Worm (Caenorhabditis elegans) whole organism, late embryonic: ENCODE data around the gene dhs-20.

Source experiments
- C08G9.2 ChIP-seq: sonication (generic microtip); optimal IDR thresholded peaks from 2 replicates; lab custom pipeline; 2016; ENCODE audit warnings: mild to moderate bottlenecking, missing genetic modification characterization, moderate library complexity, missing compliant biosample characterization
- C38D4.7 ChIP-seq: fragments of 200-800 bp; sonication (Bioruptor generic); optimal IDR thresholded peaks from 2 replicates; lab custom pipeline; 2018; ENCODE audit warnings: mild to moderate bottlenecking, missing genetic modification characterization, moderate library complexity, missing compliant biosample characterization
- F13H6.1 ChIP-seq: sonication (generic microtip); optimal IDR thresholded peaks from 2 replicates; lab custom pipeline; 2016; ENCODE audit warnings: missing genetic modification characterization, missing compliant biosample characterization
- T23F11.4 ChIP-seq: fragments of 200-800 bp; sonication (Bioruptor generic); optimal IDR thresholded peaks from 2 replicates; lab custom pipeline; 2018; ENCODE audit warnings: mild to moderate bottlenecking, missing genetic modification characterization, missing compliant biosample characterization
- ahr-1 ChIP-seq: sonication (generic microtip); optimal IDR thresholded peaks from 2 replicates; lab custom pipeline; 2016; ENCODE audit warnings: missing genetic modification characterization, missing compliant biosample characterization
- ceh-14 ChIP-seq: sonication (generic microtip); optimal IDR thresholded peaks from 2 replicates; lab custom pipeline; 2016; ENCODE audit warnings: missing genotype, missing genetic modification characterization, missing compliant biosample characterization
- ceh-2 ChIP-seq: sonication (generic microtip); optimal IDR thresholded peaks from 2 replicates; lab custom pipeline; 2016; ENCODE audit warnings: missing genotype, missing genetic modification characterization, missing compliant biosample characterization
- ceh-22 ChIP-seq: sonication (generic microtip); optimal IDR thresholded peaks from 2 replicates; lab custom pipeline; 2017; ENCODE audit warnings: missing biosample characterization, missing genetic modification characterization
- ceh-24 ChIP-seq: sonication (generic microtip); optimal IDR thresholded peaks from 2 replicates; lab custom pipeline; 2016; ENCODE audit warnings: mild to moderate bottlenecking, missing genetic modification characterization, missing compliant biosample characterization
- ceh-30 ChIP-seq: fragments of 150-350 bp; optimal IDR thresholded peaks from 2 replicates; lab custom pipeline; 2014; ENCODE audit warnings: missing biosample characterization, missing genetic modification characterization
- ceh-34 ChIP-seq: sonication (generic microtip); optimal IDR thresholded peaks from 2 replicates; lab custom pipeline; 2016; ENCODE audit warnings: mild to moderate bottlenecking, missing genetic modification characterization, missing compliant biosample characterization
- ceh-45 ChIP-seq: fragments of 200-800 bp; sonication (Bioruptor generic); IDR thresholded peaks from 2 replicates; pipeline ENCODE4 v1.3.6; 2022; ENCODE audit warnings: missing genetic modification reagents, missing genetic modification characterization, missing compliant biosample characterization
- ceh-9 ChIP-seq: sonication (generic microtip); optimal IDR thresholded peaks from 2 replicates; lab custom pipeline; 2016; ENCODE audit warnings: mild to moderate bottlenecking, missing genetic modification characterization, inconsistent platforms, missing compliant biosample characterization
- che-1 ChIP-seq: sonication (generic microtip); optimal IDR thresholded peaks from 2 replicates; lab custom pipeline; 2016; ENCODE audit warnings: mild to moderate bottlenecking, missing genetic modification characterization, missing compliant biosample characterization
- elt-2 ChIP-seq: sonication (generic microtip); optimal IDR thresholded peaks from 2 replicates; lab custom pipeline; 2016; ENCODE audit warnings: missing genetic modification reagents, missing genetic modification characterization, missing compliant biosample characterization
- eyg-1 ChIP-seq: sonication (generic microtip); optimal IDR thresholded peaks from 2 replicates; lab custom pipeline; 2016; ENCODE audit warnings: missing genotype, missing genetic modification characterization, missing compliant biosample characterization
- fkh-10 ChIP-seq: fragments of 150-350 bp; optimal IDR thresholded peaks from 2 replicates; lab custom pipeline; 2014; ENCODE audit warnings: missing biosample characterization, missing genetic modification reagents, missing genetic modification characterization
- hlh-15 ChIP-seq: sonication (generic microtip); optimal IDR thresholded peaks from 2 replicates; lab custom pipeline; 2016; ENCODE audit warnings: missing genetic modification characterization, missing compliant biosample characterization
- hlh-8 ChIP-seq: sonication (generic microtip); optimal IDR thresholded peaks from 2 replicates; lab custom pipeline; 2016; ENCODE audit warnings: missing genotype, missing genetic modification characterization, missing compliant biosample characterization
- lim-6 ChIP-seq: sonication (generic microtip); optimal IDR thresholded peaks from 2 replicates; lab custom pipeline; 2016; ENCODE audit warnings: missing genetic modification characterization, missing compliant biosample characterization
- lin-11 ChIP-seq: fragments of 200-800 bp; sonication (Bioruptor generic); optimal IDR thresholded peaks from 2 replicates; lab custom pipeline; 2018; ENCODE audit warnings: mild to moderate bottlenecking, missing genetic modification characterization, missing compliant biosample characterization
- mec-3 ChIP-seq: sonication (generic microtip); optimal IDR thresholded peaks from 2 replicates; lab custom pipeline; 2016; ENCODE audit warnings: borderline replicate concordance, missing genetic modification characterization, missing compliant biosample characterization
- nhr-11 ChIP-seq: fragments of 150-350 bp; optimal IDR thresholded peaks from 2 replicates; lab custom pipeline; 2014; ENCODE audit warnings: missing biosample characterization, missing genetic modification characterization
- nhr-232 ChIP-seq: sonication (generic microtip); optimal IDR thresholded peaks from 2 replicates; lab custom pipeline; 2016; ENCODE audit warnings: missing genetic modification characterization, missing compliant biosample characterization
- odd-2 ChIP-seq: sonication (generic microtip); optimal IDR thresholded peaks from 2 replicates; lab custom pipeline; 2017; ENCODE audit warnings: antibody characterized with exemption, mild to moderate bottlenecking, missing genetic modification characterization, missing compliant biosample characterization
- pag-3 ChIP-seq: sonication (generic microtip); optimal IDR thresholded peaks from 2 replicates; lab custom pipeline; 2016; ENCODE audit warnings: missing compliant biosample characterization, missing genetic modification characterization, borderline replicate concordance
- pat-9 ChIP-seq: fragments of 200-800 bp; sonication (Bioruptor generic); optimal IDR thresholded peaks from 2 replicates; lab custom pipeline; 2018; ENCODE audit warnings: mild to moderate bottlenecking, missing genetic modification characterization, moderate library complexity, missing compliant biosample characterization
- pha-4 ChIP-seq: fragments of 150-350 bp; optimal IDR thresholded peaks from 2 replicates; lab custom pipeline; 2018; ENCODE audit warnings: missing biosample characterization, missing genetic modification reagents, missing genetic modification characterization
- ref-2 ChIP-seq: sonication (generic microtip); optimal IDR thresholded peaks from 2 replicates; lab custom pipeline; 2016; ENCODE audit warnings: missing genetic modification characterization, missing compliant biosample characterization
- rnt-1 ChIP-seq: sonication (generic microtip); optimal IDR thresholded peaks from 2 replicates; lab custom pipeline; 2016; ENCODE audit warnings: missing genetic modification characterization, missing compliant biosample characterization
- sox-4 ChIP-seq: sonication (generic microtip); optimal IDR thresholded peaks from 2 replicates; lab custom pipeline; 2017; ENCODE audit warnings: mild to moderate bottlenecking, missing genetic modification characterization, inconsistent platforms, missing compliant biosample characterization
- syd-9 ChIP-seq: sonication (generic microtip); optimal IDR thresholded peaks from 2 replicates; lab custom pipeline; 2016; ENCODE audit warnings: mild to moderate bottlenecking, missing genetic modification characterization, moderate library complexity, missing compliant biosample characterization
- tbx-2 ChIP-seq: sonication (generic microtip); optimal IDR thresholded peaks from 2 replicates; lab custom pipeline; 2016; ENCODE audit warnings: missing genetic modification characterization, missing compliant biosample characterization
- tbx-7 ChIP-seq: sonication (generic microtip); optimal IDR thresholded peaks from 2 replicates; lab custom pipeline; 2016; ENCODE audit warnings: missing genotype, missing genetic modification characterization, missing compliant biosample characterization
- unc-42 ChIP-seq: sonication (generic microtip); optimal IDR thresholded peaks from 2 replicates; lab custom pipeline; 2016; ENCODE audit warnings: missing genotype, missing genetic modification characterization, missing compliant biosample characterization
- zip-5 ChIP-seq: sonication (generic microtip); optimal IDR thresholded peaks from 2 replicates; lab custom pipeline; 2016; ENCODE audit warnings: missing genetic modification characterization, missing compliant biosample characterization
- ztf-16 ChIP-seq: sonication (generic microtip); optimal IDR thresholded peaks from 2 replicates; lab custom pipeline; 2017; ENCODE audit warnings: missing genetic modification characterization, missing compliant biosample characterization

The dhs-20 gene

ce11 chrV:11604484-11604883, at the start of gene dhs-20:
dhs-20 (minus strand) TSS chrV:11604563.
- TF ChIP-seq ceh-22 (tag; lab: Kevin White, UChicago) = no peak
- no peak for TF ChIP-seq pag-3 (tag; lab: Kevin White, UChicago)
- TF ChIP-seq ceh-34 (tag; lab: Kevin White, UChicago) = no peak
- no peak for TF ChIP-seq syd-9
- no peak for TF ChIP-seq fkh-10 (GFP tag; lab: Kevin White, UChicago)
- TF ChIP-seq, all 69 proteins: peak for 0

ce11 chrV:11653095-11653494, 48.7 kb upstream of the dhs-20 start:
- no peak for TF ChIP-seq odd-2 (tag; lab: Kevin White, UChicago)
- no peak for TF ChIP-seq C38D4.7 (GFP tag; lab: Kevin White, UChicago)
- no peak for TF ChIP-seq lim-6 (tag; lab: Kevin White, UChicago)
- no peak for TF ChIP-seq hlh-15
- no peak for TF ChIP-seq ceh-9 (tag; lab: Kevin White, UChicago)
- no peak for TF ChIP-seq zip-5 (tag; lab: Kevin White, UChicago)
- TF ChIP-seq syd-9 = no peak
- TF ChIP-seq ceh-45 (GFP tag; lab: Robert Waterston, UW) = no peak
- TF ChIP-seq nhr-11 = no peak
- no peak for TF ChIP-seq ahr-1
- no peak for TF ChIP-seq sox-4 (tag; lab: Kevin White, UChicago)
- no peak for TF ChIP-seq ztf-16 (tag; lab: Kevin White, UChicago)
- no peak for TF ChIP-seq elt-2 (tag; lab: Kevin White, UChicago)
- no peak for TF ChIP-seq ceh-24 (tag; lab: Kevin White, UChicago)
- TF ChIP-seq ceh-30 (tag; lab: Kevin White, UChicago) = no peak
- no peak for TF ChIP-seq nhr-232 (tag; lab: Kevin White, UChicago)

- TF ChIP-seq C08G9.2 (tag; lab: Kevin White, UChicago) (no peak), ceh-2 (tag; lab: Kevin White, UChicago) (no peak), pha-4 (no peak), ceh-9 (tag; lab: Kevin White, UChicago) (no peak), odd-2 (tag; lab: Kevin White, UChicago) (no peak), che-1 (no peak), hlh-8 (tag; lab: Kevin White, UChicago) (no peak), lin-11 (no peak), tbx-2 (tag; lab: Kevin White, UChicago) (no peak), eyg-1 (no peak), F13H6.1 (tag; lab: Kevin White, UChicago) (no peak)
These were observed 46.4 kb upstream of the dhs-20 start, which contains the start of gene zip-10 for ce11 chrV:11650720-11651119. zip-10 (minus strand) TSS chrV:11650762.

- TF ChIP-seq hlh-8 (tag; lab: Kevin White, UChicago) (no peak), ceh-30 (tag; lab: Kevin White, UChicago) (no peak), ref-2 (tag; lab: Kevin White, UChicago) (no peak), C08G9.2 (tag; lab: Kevin White, UChicago) (no peak), C38D4.7 (GFP tag; lab: Kevin White, UChicago) (no peak), rnt-1 (no peak), ztf-16 (tag; lab: Kevin White, UChicago) (no peak), pag-3 (tag; lab: Kevin White, UChicago) (no peak), ceh-9 (tag; lab: Kevin White, UChicago) (no peak), T23F11.4 (GFP tag; lab: Kevin White, UChicago) (no peak), ceh-2 (tag; lab: Kevin White, UChicago) (no peak), ceh-14 (no peak), unc-42 (no peak), pat-9 (tag; lab: Kevin White, UChicago) (no peak), tbx-7 (tag; lab: Kevin White, UChicago) (no peak), mec-3 (no peak)
These were observed 44.9 kb upstream of the dhs-20 start for ce11 chrV:11649254-11649653.
